Worm (Caenorhabditis elegans) whole organism, young adult: ENCODE measurements around the gene srab-21.

Experiments
- C06A6.2 ChIP-seq: fragments of 200-800 bp; sonication (Bioruptor generic); conservative IDR thresholded peaks from 2 replicates; pipeline ENCODE4 v1.3.6; 2022; ENCODE audit warnings: missing genetic modification characterization, missing compliant biosample characterization
- F23B12.7 ChIP-seq: sonication (generic microtip); optimal IDR thresholded peaks from 2 replicates; lab custom pipeline; 2017; ENCODE audit warnings: missing genetic modification characterization, mild to moderate bottlenecking, missing compliant biosample characterization, antibody characterized with exemption, moderate library complexity; ENCODE audit not compliant: insufficient read depth
- F52B5.7 ChIP-seq: sonication (generic microtip); optimal IDR thresholded peaks from 2 replicates; lab custom pipeline; 2016; ENCODE audit warnings: mild to moderate bottlenecking, missing genetic modification characterization, missing compliant biosample characterization
- K11D2.4 ChIP-seq: fragments of 200-800 bp; sonication (Bioruptor generic); IDR thresholded peaks from 2 replicates; pipeline ENCODE4 v1.3.6; 2022; ENCODE audit warnings: missing genetic modification reagents, missing genetic modification characterization, missing compliant biosample characterization
- Y56A3A.18 ChIP-seq: fragments of 200-800 bp; sonication (Bioruptor generic); IDR thresholded peaks from 2 replicates; pipeline ENCODE4 v1.3.6; 2022; ENCODE audit warnings: missing genetic modification reagents, missing genetic modification characterization, missing compliant biosample characterization
- Y67H2A.10 ChIP-seq: fragments of 200-800 bp; sonication (Bioruptor generic); conservative IDR thresholded peaks from 2 replicates; pipeline ENCODE4 v1.3.6; 2022; ENCODE audit warnings: missing genetic modification reagents, missing genetic modification characterization, missing compliant biosample characterization
- atf-7 ChIP-seq: sonication (generic microtip); optimal IDR thresholded peaks from 2 replicates; lab custom pipeline; 2017; ENCODE audit warnings: mild to moderate bottlenecking, missing genetic modification characterization, missing compliant biosample characterization
- attf-5 ChIP-seq: fragments of 200-800 bp; sonication (Bioruptor generic); optimal IDR thresholded peaks from 2 replicates; lab custom pipeline; 2018; ENCODE audit warnings: mild to moderate bottlenecking, missing genetic modification characterization, missing compliant biosample characterization
- ceh-27 ChIP-seq: fragments of 200-800 bp; sonication (Bioruptor generic); optimal IDR thresholded peaks from 2 replicates; lab custom pipeline; 2018; ENCODE audit warnings: mild to moderate bottlenecking, missing genetic modification characterization, moderate library complexity, missing compliant biosample characterization
- dox-1 ChIP-seq: fragments of 200-800 bp; sonication (Bioruptor generic); IDR thresholded peaks from 2 replicates; pipeline ENCODE4 v1.3.6; 2022; ENCODE audit warnings: missing genetic modification reagents, missing genetic modification characterization, missing compliant biosample characterization
- egl-18 ChIP-seq: fragments of 200-800 bp; sonication (Bioruptor generic); IDR thresholded peaks from 2 replicates; pipeline ENCODE4 v1.3.6; 2022; ENCODE audit warnings: missing genetic modification reagents, missing genetic modification characterization, missing compliant biosample characterization
- hmg-1.2 ChIP-seq: fragments of 200-800 bp; sonication (Bioruptor generic); IDR thresholded peaks from 2 replicates; pipeline ENCODE4 v1.3.6; 2022; ENCODE audit warnings: missing genetic modification reagents, missing genetic modification characterization, missing compliant biosample characterization
- lin-26 ChIP-seq: fragments of 200-800 bp; sonication (Bioruptor generic); IDR thresholded peaks from 2 replicates; pipeline ENCODE4 v1.3.6; 2022; ENCODE audit warnings: missing genetic modification reagents, missing genetic modification characterization, missing compliant biosample characterization
- lin-35 ChIP-seq, 3 experiments: fragments of 150-350 bp in 2 of 3; sonication (generic microtip) in 1 of 3; optimal IDR thresholded peaks; 2 replicates each; lab custom pipeline; 2014 to 2018; ENCODE audit warnings: missing biosample characterization in 3 of 3, missing genetic modification characterization in 3 of 3, missing genetic modification reagents in 3 of 3
- mcd-1 ChIP-seq: fragments of 200-800 bp; sonication (Bioruptor generic); IDR thresholded peaks from 2 replicates; pipeline ENCODE4 v1.3.6; 2022; ENCODE audit warnings: missing genetic modification reagents, missing genetic modification characterization, missing compliant biosample characterization
- nfyb-1 ChIP-seq: fragments of 200-800 bp; sonication (Bioruptor generic); IDR thresholded peaks from 2 replicates; pipeline ENCODE4 v1.3.6; 2022; ENCODE audit warnings: missing genetic modification reagents, missing genetic modification characterization, missing compliant biosample characterization
- nhr-120 ChIP-seq: fragments of 200-800 bp; sonication (Bioruptor generic); IDR thresholded peaks from 2 replicates; pipeline ENCODE4 v1.3.6; 2022; ENCODE audit warnings: missing genetic modification characterization, missing compliant biosample characterization
- nhr-80 ChIP-seq: sonication (generic microtip); optimal IDR thresholded peaks from 2 replicates; lab custom pipeline; 2016; ENCODE audit warnings: missing genetic modification characterization, missing compliant biosample characterization
- snpc-1.1 ChIP-seq: sonication (generic microtip); optimal IDR thresholded peaks from 2 replicates; lab custom pipeline; 2017; ENCODE audit warnings: missing genetic modification characterization, mild to moderate bottlenecking, missing compliant biosample characterization, antibody characterized with exemption, moderate library complexity, missing genotype, missing genetic modification reagents; ENCODE audit not compliant: insufficient read depth
- snpc-1.3 ChIP-seq: sonication (generic microtip); optimal IDR thresholded peaks from 2 replicates; lab custom pipeline; 2017; ENCODE audit warnings: missing genetic modification characterization, mild to moderate bottlenecking, missing compliant biosample characterization, antibody characterized with exemption, moderate library complexity, missing genotype, missing genetic modification reagents; ENCODE audit not compliant: insufficient read depth
- snpc-4 ChIP-seq, 5 experiments: fragments of 150-350 bp in 1 of 5; sonication (generic microtip) in 4 of 5; optimal IDR thresholded peaks; 2 replicates each; lab custom pipeline; 2014 to 2018; ENCODE audit warnings: missing genetic modification characterization in 5 of 5, missing biosample characterization in 3 of 5, antibody characterized with exemption in 2 of 5, mild to moderate bottlenecking in 2 of 5, missing compliant biosample characterization in 2 of 5, missing genotype in 2 of 5, moderate library complexity in 2 of 5, missing genetic modification reagents in 1 of 5
- somi-1 ChIP-seq: fragments of 200-800 bp; sonication (Bioruptor generic); optimal IDR thresholded peaks from 2 replicates; lab custom pipeline; 2018; ENCODE audit warnings: mild to moderate bottlenecking, missing genetic modification characterization, missing compliant biosample characterization
- tbp1 ChIP-seq: fragments of 200-800 bp; sonication (Bioruptor generic); optimal IDR thresholded peaks from 2 replicates; lab custom pipeline; 2018; ENCODE audit warnings: mild to moderate bottlenecking, missing genetic modification characterization, missing compliant biosample characterization
- zfh-2 ChIP-seq: fragments of 200-800 bp; sonication (Bioruptor generic); conservative IDR thresholded peaks from 2 replicates; pipeline ENCODE4 v1.3.6; 2022; ENCODE audit warnings: missing genetic modification reagents, missing genetic modification characterization, missing compliant biosample characterization
- ztf-25 ChIP-seq: fragments of 200-800 bp; sonication (Bioruptor generic); IDR thresholded peaks from 2 replicates; pipeline ENCODE4 v1.3.6; 2022; ENCODE audit warnings: missing genetic modification reagents, missing genetic modification characterization, missing compliant biosample characterization
- ztf-26 ChIP-seq: sonication (generic microtip); optimal IDR thresholded peaks from 2 replicates; lab custom pipeline; 2017; ENCODE audit warnings: missing genetic modification characterization, missing compliant biosample characterization

Gene srab-21

ce11 chrV:3391005-3391404 is 33.2 kb downstream of the srab-21 start:
- peak; percentile 75 for TF ChIP-seq nhr-80 (tag; lab: Kevin White, UChicago)
- no peak for TF ChIP-seq snpc-4 (GFP tag; optimal IDR thresholded peaks at IDR 0.05; lab: Kevin White, UChicago)
- TF ChIP-seq snpc-4 (tag; optimal IDR thresholded peaks at IDR 0.05; lab: Kevin White, UChicago): peak in 1 of 4 experiments; percentile 36
- TF ChIP-seq K11D2.4 (GFP tag; lab: Robert Waterston, UW): 0 out of 2 replicates have a peak, but pooled peaks have one; percentile 66
- TF ChIP-seq hmg-1.2 (GFP tag; lab: Robert Waterston, UW): peak; percentile 58; the same call in 1 of the 2 replicates
- TF ChIP-seq somi-1 (GFP tag; lab: Kevin White, UChicago): peak; percentile 78
- no peak for TF ChIP-seq egl-18 (GFP tag; lab: Robert Waterston, UW)
- no peak for TF ChIP-seq ztf-25 (GFP tag; lab: Robert Waterston, UW)
- TF ChIP-seq attf-5 (GFP tag; lab: Kevin White, UChicago): peak; percentile 54
- peak; percentile 44; the same call in 1 of the 2 replicates for TF ChIP-seq C06A6.2 (GFP tag; lab: Robert Waterston, UW)
- TF ChIP-seq lin-35 (GFP tag; optimal IDR thresholded peaks at IDR 0.05; lab: Kevin White, UChicago): peak in 1 of 3 experiments; percentile 72
- peak; percentile 53 for TF ChIP-seq ztf-26 (tag; lab: Kevin White, UChicago)
- TF ChIP-seq ceh-27 (GFP tag; lab: Kevin White, UChicago): peak; percentile 27
- TF ChIP-seq Y67H2A.10 (GFP tag; lab: Robert Waterston, UW): no peak
- peak; percentile 16 for TF ChIP-seq atf-7 (tag; lab: Kevin White, UChicago)
- 0 out of 2 replicates have a peak, but pooled peaks have one; percentile 47 for TF ChIP-seq nfyb-1 (GFP tag; lab: Robert Waterston, UW)
- no peak for TF ChIP-seq nhr-120
- TF ChIP-seq tbp1 (GFP tag; lab: Kevin White, UChicago): peak; percentile 12
- TF ChIP-seq mcd-1 (GFP tag; lab: Robert Waterston, UW): peak; percentile 37; the same call in 1 of the 2 replicates

DNA sequence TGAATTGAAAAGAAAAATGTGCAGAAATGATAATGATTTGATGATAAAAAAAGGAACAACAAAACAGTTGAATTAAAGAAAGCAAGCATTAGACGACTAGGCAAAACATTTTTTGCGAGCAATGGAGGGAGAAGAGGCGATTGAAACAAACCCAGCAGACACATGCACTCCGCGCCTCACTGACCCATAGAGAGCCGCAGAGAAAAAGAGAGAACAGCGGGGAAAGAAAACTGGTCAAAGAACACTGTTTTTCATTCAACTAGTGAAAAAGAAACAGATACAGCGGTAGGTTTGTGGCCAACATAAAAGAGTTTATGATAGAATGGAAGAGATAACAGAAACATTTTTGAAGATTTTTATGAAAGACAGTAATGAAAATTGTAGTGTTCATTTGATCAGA is 35.9 kb downstream of the srab-21 start:
- TF ChIP-seq attf-5 (GFP tag; lab: Kevin White, UChicago) (peak; percentile 37), Y56A3A.18 (0 out of 2 replicates have a peak, but pooled peaks have one; percentile 12), nhr-80 (tag; lab: Kevin White, UChicago) (peak; percentile 83), snpc-1.1 (tag; lab: Kevin White, UChicago) (no peak), F23B12.7 (tag; lab: Kevin White, UChicago) (no peak), zfh-2 (GFP tag; lab: Robert Waterston, UW) (peak; percentile 42; the same call in 1 of the 2 replicates), dox-1 (GFP tag; lab: Robert Waterston, UW) (peak; percentile 60), hmg-1.2 (GFP tag; lab: Robert Waterston, UW) (peak; percentile 60), F52B5.7 (tag; lab: Kevin White, UChicago) (no peak), snpc-1.3 (tag; lab: Kevin White, UChicago) (no peak), snpc-4 (GFP tag; optimal IDR thresholded peaks at IDR 0.05; lab: Kevin White, UChicago) (no peak), snpc-4 (tag; optimal IDR thresholded peaks at IDR 0.05; lab: Kevin White, UChicago) (peak in 1 of 4 experiments; percentile 19)
- TF ChIP-seq, all 124 proteins: peak for 7

ce11 chrV:3376973-3377372 is 47.3 kb downstream of the srab-21 start, which contains the start of gene srbc-2:
srbc-2 (minus strand) TSS chrV:3377073.
- no peak for TF ChIP-seq lin-26 (GFP tag; lab: Robert Waterston, UW)
- TF ChIP-seq, all 124 proteins: peak for 0
